Worm (Caenorhabditis elegans) whole organism, L4/young adult: Measurements from ENCODE around the gene C54D10.10.

Experiments
- W03F9.2 ChIP-seq: fragments of 150-350 bp; optimal IDR thresholded peaks from 2 replicates; lab custom pipeline; 2014; ENCODE audit warnings: missing biosample characterization, missing genetic modification characterization
- dao-5 ChIP-seq: sonication (generic microtip); optimal IDR thresholded peaks from 2 replicates; lab custom pipeline; 2016; ENCODE audit warnings: missing genotype, missing genetic modification characterization, moderate library complexity, missing compliant biosample characterization
- him-1 ChIP-seq: sonication (generic microtip); optimal IDR thresholded peaks from 2 replicates; lab custom pipeline; 2016; ENCODE audit warnings: missing genotype, missing genetic modification reagents, missing genetic modification characterization, missing compliant biosample characterization

C54D10.10 gene

DNA sequence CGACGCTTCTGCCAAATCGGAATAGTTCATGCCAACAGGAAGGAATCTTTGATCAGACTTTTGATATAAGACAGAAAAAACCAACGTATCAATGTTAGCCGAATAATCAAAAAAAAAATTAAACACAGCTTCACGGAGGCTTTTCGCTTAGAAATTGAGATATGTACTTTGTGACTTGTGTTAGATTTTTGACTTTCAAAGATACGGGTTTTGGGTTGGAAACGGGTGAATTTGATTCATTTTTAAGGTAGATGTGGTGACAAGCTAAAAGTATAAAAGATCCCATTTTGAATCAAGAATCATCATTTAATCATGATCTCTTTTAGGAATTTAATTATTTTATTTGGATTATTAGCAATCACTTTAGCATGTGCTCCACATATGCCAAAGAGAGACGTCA, 47.4 kb downstream of the C54D10.10 start, which contains the start of gene K01D12.8:
TSS of gene K01D12.8 (plus strand) at position 301 of the 400 bp plus-strand sequence.
- no peak for TF ChIP-seq him-1 (tag; lab: Kevin White, UChicago)
- no peak for TF ChIP-seq dao-5 (tag; lab: Kevin White, UChicago)
- TF ChIP-seq W03F9.2 = no peak

DNA sequence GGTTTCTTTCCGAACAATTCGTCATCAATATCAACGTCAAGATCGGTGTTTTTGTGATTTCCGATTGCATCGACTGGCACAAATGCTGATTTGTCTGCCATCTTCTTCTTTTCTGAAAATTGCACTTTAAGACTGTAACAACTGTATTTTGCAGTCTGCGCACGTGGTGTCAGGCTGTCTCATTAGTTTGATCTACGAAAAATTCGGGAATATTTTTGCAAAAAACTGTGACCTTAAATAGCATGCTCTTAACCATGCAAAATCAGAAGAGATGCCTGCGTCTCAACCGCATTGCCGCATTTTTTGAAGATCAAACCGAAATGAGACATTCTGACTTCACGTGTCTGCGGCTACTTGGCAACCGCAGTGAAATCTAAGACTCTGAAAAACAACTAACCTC, 48.4 kb downstream of the C54D10.10 start, which contains the start of gene K01D12.7:
TSS of gene K01D12.7 (minus strand) at position 101 of the 400 bp plus-strand sequence.
- TF ChIP-seq him-1 (tag; lab: Kevin White, UChicago) (no peak), dao-5 (tag; lab: Kevin White, UChicago) (no peak)

DNA sequence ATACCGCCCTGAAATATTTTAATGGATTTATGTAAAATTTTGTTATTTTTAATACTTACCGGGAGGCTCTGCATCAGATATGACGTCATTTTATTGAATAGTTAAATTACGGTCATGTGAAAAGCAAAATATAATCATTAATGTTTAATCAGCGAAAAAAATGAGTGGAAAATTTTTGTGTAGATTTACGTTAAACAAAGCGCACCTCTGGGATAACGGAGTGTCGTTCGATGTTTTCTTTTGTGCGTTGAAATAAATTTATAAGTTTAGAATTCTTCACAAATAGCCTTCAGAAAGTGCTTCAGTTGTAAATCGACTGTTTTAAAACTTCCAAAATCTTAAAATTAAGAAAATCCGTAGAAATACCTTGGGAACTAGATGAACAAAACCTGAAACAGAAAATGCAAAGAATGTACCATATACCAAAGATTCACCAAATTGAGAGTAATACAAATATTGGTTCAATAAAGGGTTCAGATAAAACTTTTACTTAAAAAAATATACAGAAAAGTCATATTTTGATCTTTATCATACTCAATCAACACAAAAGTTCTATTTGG, 49.0 kb downstream of the C54D10.10 start, which contains the start of the genes K01D12.20 and miga-1:
TSS of gene K01D12.20 (minus strand) at position 138 of the 560 bp plus-strand sequence.
TSS of gene miga-1 (minus strand) at position 183 of the 560 bp plus-strand sequence.
- TF ChIP-seq him-1 (tag; lab: Kevin White, UChicago) (no peak), dao-5 (tag; lab: Kevin White, UChicago) (no peak), W03F9.2 (no peak)
